Worm (Caenorhabditis elegans) whole organism, L1 larva: ENCODE data around the gene hot-4.

Source experiments
- dsc-1 ChIP-seq: sonication (generic microtip); optimal IDR thresholded peaks from 2 replicates; lab custom pipeline; 2016; ENCODE audit warnings: mild to moderate bottlenecking, missing genetic modification characterization, missing compliant biosample characterization
- lin-13 ChIP-seq: fragments of 150-350 bp; optimal IDR thresholded peaks from 2 replicates; lab custom pipeline; 2014; ENCODE audit warnings: missing biosample characterization, missing genetic modification reagents, missing genetic modification characterization
- nhr-20 ChIP-seq: sonication (generic microtip); optimal IDR thresholded peaks from 2 replicates; lab custom pipeline; 2016; ENCODE audit warnings: mild to moderate bottlenecking, missing genetic modification characterization, missing compliant biosample characterization
- snpc-4 ChIP-seq: fragments of 150-350 bp; optimal IDR thresholded peaks from 2 replicates; lab custom pipeline; 2014; ENCODE audit warnings: missing biosample characterization, missing genetic modification characterization

DNA sequence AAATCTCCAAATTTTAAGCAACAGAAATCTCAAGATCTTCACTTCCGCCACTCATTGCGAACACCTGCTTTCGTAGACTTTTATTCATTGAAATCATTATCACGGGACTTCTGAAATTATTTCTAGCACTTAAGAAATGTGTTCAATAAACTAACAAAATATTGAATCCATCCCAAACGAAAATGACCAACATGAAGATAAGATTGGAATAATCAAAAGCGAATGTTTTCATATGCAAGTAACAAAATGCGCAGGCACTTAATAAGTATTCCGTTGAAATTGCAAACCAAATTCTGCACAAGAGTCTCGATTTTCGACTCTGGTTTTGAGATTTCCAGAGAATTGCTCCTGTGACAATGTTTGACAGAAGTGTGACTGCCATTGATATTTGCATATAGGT is 47.2 kb downstream of the hot-4 start, which contains the start of gene srg-5:
- no peak for TF ChIP-seq snpc-4 (tag; lab: Kevin White, UChicago)
- no peak for TF ChIP-seq dsc-1 (tag; lab: Kevin White, UChicago)
- no peak for TF ChIP-seq lin-13 (GFP tag; lab: Kevin White, UChicago)
- TF ChIP-seq nhr-20: no peak
